Worm (Caenorhabditis elegans) whole organism, midembryonic: ENCODE data around the gene srw-133.

Experiments
- T22C8.4 ChIP-seq: fragments of 200-800 bp; sonication (Bioruptor generic); IDR thresholded peaks from 2 replicates; pipeline ENCODE4 v1.3.6; 2022; ENCODE audit warnings: missing genetic modification characterization, missing compliant biosample characterization
- cog-1 ChIP-seq: sonication (generic microtip); optimal IDR thresholded peaks from 2 replicates; lab custom pipeline; 2016; ENCODE audit warnings: missing genetic modification characterization, missing compliant biosample characterization
- flt-1 ChIP-seq: fragments of 200-800 bp; sonication (Bioruptor generic); IDR thresholded peaks from 2 replicates; pipeline ENCODE4 v1.3.6; 2022; ENCODE audit warnings: missing genetic modification characterization, missing compliant biosample characterization
- med-1 ChIP-seq: sonication (generic microtip); optimal IDR thresholded peaks from 2 replicates; lab custom pipeline; 2017; ENCODE audit warnings: missing genetic modification characterization, mild to moderate bottlenecking, missing compliant biosample characterization, antibody characterized with exemption, missing genetic modification reagents; ENCODE audit not compliant: insufficient read depth
- ref-1 ChIP-seq: fragments of 200-800 bp; sonication (Bioruptor generic); conservative IDR thresholded peaks from 2 replicates; pipeline ENCODE4 v1.3.6; 2022; ENCODE audit warnings: missing genetic modification reagents, missing genetic modification characterization, missing compliant biosample characterization
- tab-1 ChIP-seq: fragments of 200-800 bp; sonication (Bioruptor generic); IDR thresholded peaks from 2 replicates; pipeline ENCODE4 v1.3.6; 2022; ENCODE audit warnings: missing genetic modification characterization, missing compliant biosample characterization
- ztf-23 ChIP-seq: fragments of 200-800 bp; sonication (Bioruptor generic); IDR thresholded peaks from 2 replicates; pipeline ENCODE4 v1.3.6; 2022; ENCODE audit warnings: missing genetic modification reagents, missing genetic modification characterization, missing compliant biosample characterization
- ztf-29 ChIP-seq: fragments of 200-800 bp; sonication (Bioruptor generic); IDR thresholded peaks from 2 replicates; pipeline ENCODE4 v1.3.6; 2022; ENCODE audit warnings: missing genetic modification reagents, missing genetic modification characterization, missing compliant biosample characterization

ce11 chrV:4129604-4130003, 15.1 kb upstream of the srw-133 start, which contains the start of gene phat-4:
- no peak for TF ChIP-seq cog-1
- no peak for TF ChIP-seq ref-1 (GFP tag; lab: Robert Waterston, UW)
- TF ChIP-seq tab-1 (GFP tag; lab: Robert Waterston, UW) = no peak
- TF ChIP-seq med-1 (GFP tag; lab: Kevin White, UChicago) = no peak
- TF ChIP-seq ztf-29 (GFP tag; lab: Robert Waterston, UW) = no peak
- TF ChIP-seq flt-1 (GFP tag; lab: Robert Waterston, UW) = no peak
- TF ChIP-seq T22C8.4 (GFP tag; lab: Robert Waterston, UW) = no peak
- TF ChIP-seq ztf-23 (GFP tag; lab: Robert Waterston, UW) = no peak
